Worm (Caenorhabditis elegans) whole organism, L1 larva: ENCODE measurements around the gene msp-3.

ENCODE experiments used
- aly-2 ChIP-seq: fragments of 150-350 bp; optimal IDR thresholded peaks from 2 replicates; lab custom pipeline; 2014; ENCODE audit warnings: missing biosample characterization, missing genetic modification characterization
- ama-1 ChIP-seq: fragments of 150-350 bp; optimal IDR thresholded peaks from 2 replicates; lab custom pipeline; 2014
- irx-1 ChIP-seq: sonication (generic microtip); optimal IDR thresholded peaks from 2 replicates; lab custom pipeline; 2016; ENCODE audit warnings: missing genetic modification characterization, missing compliant biosample characterization
- lsy-2 ChIP-seq, 2 experiments: fragments of 150-350 bp; optimal IDR thresholded peaks; 2 replicates each; lab custom pipeline; 2014; ENCODE audit warnings: missing biosample characterization in 2 of 2, missing genetic modification characterization in 2 of 2
- mdl-1 ChIP-seq, 2 experiments: fragments of 150-350 bp; optimal IDR thresholded peaks; 2 replicates each; lab custom pipeline; 2014 to 2017; ENCODE audit warnings: missing biosample characterization in 2 of 2, missing genetic modification characterization in 2 of 2, inconsistent platforms in 1 of 2
- nhr-11 ChIP-seq: fragments of 150-350 bp; optimal IDR thresholded peaks from 2 replicates; lab custom pipeline; 2014; ENCODE audit warnings: missing biosample characterization, missing genetic modification characterization
- nhr-76 ChIP-seq: sonication (generic microtip); optimal IDR thresholded peaks from 2 replicates; lab custom pipeline; 2017; ENCODE audit warnings: missing biosample characterization, missing genetic modification characterization
- nhr-85 ChIP-seq: sonication (generic microtip); peaks from one replicate; lab custom pipeline; 2016; ENCODE audit warnings: missing genetic modification characterization, inconsistent platforms, missing compliant biosample characterization
- nhr-90 ChIP-seq: sonication (generic microtip); optimal IDR thresholded peaks from 2 replicates; lab custom pipeline; 2016; ENCODE audit warnings: mild to moderate bottlenecking, missing genetic modification characterization, missing compliant biosample characterization; ENCODE audit not compliant: poor library complexity
- pag-3 ChIP-seq: sonication (generic microtip); optimal IDR thresholded peaks from 2 replicates; lab custom pipeline; 2017; ENCODE audit warnings: missing genetic modification characterization, mild to moderate bottlenecking, missing compliant biosample characterization, antibody characterized with exemption, borderline replicate concordance; ENCODE audit not compliant: insufficient read depth

- no peak for TF ChIP-seq irx-1
- no peak for TF ChIP-seq lsy-2 (tag; optimal IDR thresholded peaks at IDR 0.05; lab: Kevin White, UChicago)
- no peak for TF ChIP-seq mdl-1 (tag; optimal IDR thresholded peaks at IDR 0.05; lab: Kevin White, UChicago)
- no peak for TF ChIP-seq ama-1
- TF ChIP-seq nhr-85 (tag; lab: Kevin White, UChicago) = no peak
- no peak for TF ChIP-seq nhr-90 (tag; lab: Kevin White, UChicago)
- TF ChIP-seq pag-3 (tag; lab: Kevin White, UChicago) = no peak
- TF ChIP-seq aly-2 (tag; lab: Kevin White, UChicago) = no peak
- no peak for TF ChIP-seq nhr-11
- TF ChIP-seq nhr-76 = no peak
Measured at ce11 chrII:4795461-4795860, 9.4 kb upstream of the msp-3 start, which contains the start of gene C33F10.4.
